Worm (Caenorhabditis elegans): ENCODE data around the gene srd-36.

Gene srd-36

DNA sequence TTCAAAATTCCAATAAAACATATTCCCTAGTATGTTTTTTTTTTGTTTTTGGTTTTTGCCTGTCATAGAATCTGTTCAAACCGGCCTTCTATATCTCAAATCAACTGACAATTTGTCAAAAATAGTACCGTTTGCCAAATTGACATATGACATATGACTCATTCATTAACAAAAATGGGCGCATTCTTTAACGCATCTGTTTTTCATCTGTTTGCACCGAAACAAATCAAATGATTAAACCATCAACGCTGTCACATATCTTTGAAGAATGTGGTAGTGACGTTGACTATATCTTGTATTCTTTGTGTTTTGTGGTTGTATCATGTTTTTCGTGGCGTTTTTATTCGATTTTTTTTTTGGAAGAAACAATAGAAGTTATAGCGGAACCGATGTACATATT, 20.5 kb upstream of the srd-36 start:
- TF ChIP-seq aly-1 (tag; optimal IDR thresholded peaks at IDR 0.05) (no peak), pes-1 (GFP tag; IDR thresholded peaks at IDR 0.05) (no peak), hmg-4 (GFP tag; optimal IDR thresholded peaks at IDR 0.05) (no peak), ceh-13 (GFP tag; optimal IDR thresholded peaks at IDR 0.05) (no peak), tra-4 (tag; optimal IDR thresholded peaks at IDR 0.05) (no peak), tbx-37 (GFP tag; conservative IDR thresholded peaks at IDR 0.05) (no peak), ceh-36 (tag; optimal IDR thresholded peaks at IDR 0.05) (no peak), hmbx-1 (tag; optimal IDR thresholded peaks at IDR 0.05) (no peak), tbx-11 (GFP tag; IDR thresholded peaks at IDR 0.05) (no peak)

DNA sequence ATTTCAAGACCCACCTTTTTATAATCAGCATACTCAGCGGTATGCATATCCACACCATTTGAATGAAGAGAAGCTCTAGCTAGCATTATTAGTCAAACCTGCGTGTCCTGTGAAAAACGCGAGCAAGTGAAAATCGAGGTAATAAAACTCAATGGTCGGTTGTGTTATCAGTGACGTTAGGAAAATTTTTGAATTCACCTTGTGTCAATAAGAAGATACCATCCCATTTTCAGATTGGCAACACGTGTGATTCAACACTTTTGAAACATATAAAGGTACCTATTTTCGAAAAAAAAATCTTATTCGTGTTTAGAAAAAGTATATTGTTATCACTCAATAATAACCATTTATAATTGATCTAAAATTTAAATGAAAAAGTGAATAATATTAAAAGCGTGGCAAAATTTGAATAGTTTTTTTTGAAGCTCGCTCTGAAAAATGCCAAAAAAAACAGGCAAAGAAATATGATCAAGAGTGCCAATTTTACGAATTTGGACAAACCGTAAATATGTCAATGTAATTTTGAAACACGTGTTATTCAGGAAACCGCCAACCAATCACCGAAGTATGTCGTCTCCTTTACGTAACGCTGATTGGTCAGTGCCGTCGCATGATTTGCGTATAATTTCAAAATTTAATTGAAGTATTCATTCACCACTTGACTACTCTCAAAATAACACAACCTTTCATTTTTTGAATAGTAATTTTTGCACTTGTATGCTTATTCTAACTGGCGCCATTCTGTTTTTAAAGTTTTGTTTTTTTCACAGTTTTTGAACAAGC, 17.3 kb upstream of the srd-36 start, which contains the start of gene F46G10.1:
F46G10.1 (minus strand) TSS at position 115 of the 783 bp plus-strand sequence.
- TF ChIP-seq ama-1 (optimal IDR thresholded peaks at IDR 0.05) (no peak), F13C5.2 (tag; optimal IDR thresholded peaks at IDR 0.05) (no peak), ceh-36 (tag; optimal IDR thresholded peaks at IDR 0.05) (no peak), ets-7 (tag; optimal IDR thresholded peaks at IDR 0.05) (no peak), hnd-1 (tag; optimal IDR thresholded peaks at IDR 0.05) (no peak), pes-1 (GFP tag; IDR thresholded peaks at IDR 0.05) (no peak), sea-1 (GFP tag; conservative IDR thresholded peaks at IDR 0.05) (no peak), B0310.2 (tag; optimal IDR thresholded peaks at IDR 0.05) (no peak), tbx-11 (GFP tag; IDR thresholded peaks at IDR 0.05) (no peak), ceh-13 (GFP tag; optimal IDR thresholded peaks at IDR 0.05) (no peak), tbx-37 (GFP tag; conservative IDR thresholded peaks at IDR 0.05) (no peak), hmg-4 (GFP tag; optimal IDR thresholded peaks at IDR 0.05) (no peak), aly-1 (tag; optimal IDR thresholded peaks at IDR 0.05) (no peak), flt-1 (GFP tag; IDR thresholded peaks at IDR 0.05) (no peak), scrt-1 (GFP tag; IDR thresholded peaks at IDR 0.05) (no peak), tra-4 (tag; optimal IDR thresholded peaks at IDR 0.05) (no peak), hmbx-1 (tag; optimal IDR thresholded peaks at IDR 0.05) (no peak)

DNA sequence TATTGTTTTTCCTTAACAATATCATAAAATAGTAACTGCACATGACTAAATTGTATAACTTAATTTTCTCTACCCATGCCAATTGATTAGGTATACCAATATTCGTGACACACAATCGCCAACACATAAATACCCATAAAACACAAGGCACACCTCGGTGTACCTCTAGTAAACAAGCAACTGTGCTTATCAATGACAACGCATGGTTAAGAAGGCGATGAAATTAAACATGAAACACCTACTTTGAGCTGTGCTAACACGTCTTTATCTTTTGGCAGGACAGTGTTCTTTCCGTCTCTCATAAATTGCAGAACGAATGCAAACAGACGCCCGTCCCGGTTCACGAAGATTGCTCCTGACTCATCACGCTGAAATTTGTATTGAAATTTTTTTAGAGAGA, 16.2 kb upstream of the srd-36 start:
- TF ChIP-seq flt-1 (GFP tag; IDR thresholded peaks at IDR 0.05) (no peak), aly-1 (tag; optimal IDR thresholded peaks at IDR 0.05) (no peak)

DNA sequence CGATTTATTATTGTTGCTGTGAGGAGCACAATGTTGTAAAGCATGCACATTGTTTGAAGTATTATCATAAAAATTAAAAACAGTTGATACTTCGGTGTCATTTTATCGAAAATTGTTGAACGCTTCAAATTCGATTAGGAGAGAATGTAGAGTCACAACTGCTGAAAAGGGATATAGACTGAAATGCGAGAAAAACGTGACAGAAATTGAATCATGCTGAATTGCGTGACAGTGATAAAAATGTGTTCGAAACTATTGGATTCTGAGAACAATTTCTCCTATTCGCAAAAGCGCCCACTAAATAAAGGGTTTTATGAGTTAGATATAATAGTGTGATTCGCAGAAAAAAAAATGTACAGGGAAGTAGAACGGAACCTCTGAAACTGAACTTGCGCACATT, 14.2 kb upstream of the srd-36 start, which contains the start of gene srxa-8:
srxa-8 (minus strand) TSS at position 101 of the 400 bp plus-strand sequence.
- TF ChIP-seq tra-4 (tag; optimal IDR thresholded peaks at IDR 0.05) (no peak), sea-1 (GFP tag; conservative IDR thresholded peaks at IDR 0.05) (no peak), tbx-37 (GFP tag; conservative IDR thresholded peaks at IDR 0.05) (no peak), ets-7 (tag; optimal IDR thresholded peaks at IDR 0.05) (no peak), B0310.2 (tag; optimal IDR thresholded peaks at IDR 0.05) (no peak), hmbx-1 (tag; optimal IDR thresholded peaks at IDR 0.05) (no peak), ama-1 (optimal IDR thresholded peaks at IDR 0.05) (no peak), F13C5.2 (tag; optimal IDR thresholded peaks at IDR 0.05) (no peak), aly-1 (tag; optimal IDR thresholded peaks at IDR 0.05) (no peak), tbx-11 (GFP tag; IDR thresholded peaks at IDR 0.05) (no peak), ceh-13 (GFP tag; optimal IDR thresholded peaks at IDR 0.05) (no peak), hmg-4 (GFP tag; optimal IDR thresholded peaks at IDR 0.05) (no peak), hnd-1 (tag; optimal IDR thresholded peaks at IDR 0.05) (no peak), flt-1 (GFP tag; IDR thresholded peaks at IDR 0.05) (no peak), scrt-1 (GFP tag; IDR thresholded peaks at IDR 0.05) (no peak), pes-1 (GFP tag; IDR thresholded peaks at IDR 0.05) (no peak), ceh-36 (tag; optimal IDR thresholded peaks at IDR 0.05) (no peak)

DNA sequence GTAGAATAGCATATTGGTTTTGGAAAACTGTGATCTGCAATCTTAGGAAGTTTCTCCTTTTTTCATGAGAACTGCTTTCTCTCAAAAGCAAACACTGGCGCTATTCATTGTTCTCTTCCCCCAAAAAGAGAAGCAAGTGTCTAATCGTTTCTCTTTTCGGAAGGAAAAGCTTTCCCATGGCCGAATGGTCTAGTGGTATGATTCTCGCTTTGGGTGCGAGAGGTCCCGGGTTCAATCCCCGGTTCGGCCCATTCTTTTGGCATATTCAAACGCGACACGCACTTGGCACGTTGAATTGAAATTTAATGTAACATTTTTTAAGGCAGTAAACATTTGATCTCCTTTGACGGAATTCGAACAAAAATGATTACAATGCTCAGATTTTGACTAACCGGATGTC, 13.3 kb upstream of the srd-36 start:
- 0 out of 2 replicates have a peak, but pooled peaks have one; percentile 21 for TF ChIP-seq pes-1 (GFP tag; IDR thresholded peaks at IDR 0.05)
- TF ChIP-seq tra-4 (tag; optimal IDR thresholded peaks at IDR 0.05) = no peak

DNA sequence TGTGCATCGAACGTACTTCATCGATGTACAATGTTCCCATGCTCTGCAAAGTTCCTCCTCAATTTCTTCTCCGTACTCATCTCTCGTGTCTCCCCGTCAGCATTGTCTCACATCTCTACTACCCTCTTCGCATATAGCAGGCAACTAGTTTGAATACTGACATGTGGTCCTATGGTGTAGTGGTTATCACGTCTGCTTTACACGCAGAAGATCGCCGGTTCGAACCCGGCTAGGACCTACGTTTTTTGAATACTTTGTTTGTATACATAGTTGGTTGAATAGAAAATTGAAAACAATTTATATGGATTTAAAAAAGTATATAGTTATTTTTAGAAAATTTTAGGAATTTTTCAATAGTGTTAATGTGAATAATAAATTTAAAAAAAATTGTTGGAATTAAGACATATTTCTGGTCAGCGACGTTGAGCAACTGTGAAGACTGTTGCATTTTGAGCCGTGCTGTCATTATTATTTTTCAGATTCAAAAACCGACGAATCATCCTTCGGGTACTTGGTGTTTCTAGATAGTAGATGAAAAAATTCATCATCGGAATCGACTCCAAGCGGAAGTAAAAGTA, 12.4 kb upstream of the srd-36 start:
- TF ChIP-seq flt-1 (GFP tag; IDR thresholded peaks at IDR 0.05) = peak; percentile 95
- peak; percentile 80 for TF ChIP-seq B0310.2 (tag; optimal IDR thresholded peaks at IDR 0.05)
- TF ChIP-seq tbx-37 (GFP tag; conservative IDR thresholded peaks at IDR 0.05) = peak; percentile 95
- TF ChIP-seq ets-7 (tag; optimal IDR thresholded peaks at IDR 0.05) = peak; percentile 73
- TF ChIP-seq sea-1 (GFP tag; conservative IDR thresholded peaks at IDR 0.05) = peak; percentile 93
- TF ChIP-seq hmbx-1 (tag; optimal IDR thresholded peaks at IDR 0.05) = peak; percentile 86
- peak; percentile 97 for TF ChIP-seq tbx-11 (GFP tag; IDR thresholded peaks at IDR 0.05)
- TF ChIP-seq hmg-4 (GFP tag; optimal IDR thresholded peaks at IDR 0.05) = no peak
- peak; percentile 92 for TF ChIP-seq ceh-13 (GFP tag; optimal IDR thresholded peaks at IDR 0.05)
- TF ChIP-seq hnd-1 (tag; optimal IDR thresholded peaks at IDR 0.05) = peak; percentile 89
- TF ChIP-seq ceh-36 (tag; optimal IDR thresholded peaks at IDR 0.05) = peak; percentile 94
- TF ChIP-seq pes-1 (GFP tag; IDR thresholded peaks at IDR 0.05) = peak; percentile 95
- peak; percentile 95 for TF ChIP-seq scrt-1 (GFP tag; IDR thresholded peaks at IDR 0.05)
- TF ChIP-seq F13C5.2 (tag; optimal IDR thresholded peaks at IDR 0.05) = peak; percentile 94
- TF ChIP-seq ama-1 (optimal IDR thresholded peaks at IDR 0.05) = no peak
- TF ChIP-seq tra-4 (tag; optimal IDR thresholded peaks at IDR 0.05) = peak; percentile 90
- TF ChIP-seq aly-1 (tag; optimal IDR thresholded peaks at IDR 0.05) = peak; percentile 85

DNA sequence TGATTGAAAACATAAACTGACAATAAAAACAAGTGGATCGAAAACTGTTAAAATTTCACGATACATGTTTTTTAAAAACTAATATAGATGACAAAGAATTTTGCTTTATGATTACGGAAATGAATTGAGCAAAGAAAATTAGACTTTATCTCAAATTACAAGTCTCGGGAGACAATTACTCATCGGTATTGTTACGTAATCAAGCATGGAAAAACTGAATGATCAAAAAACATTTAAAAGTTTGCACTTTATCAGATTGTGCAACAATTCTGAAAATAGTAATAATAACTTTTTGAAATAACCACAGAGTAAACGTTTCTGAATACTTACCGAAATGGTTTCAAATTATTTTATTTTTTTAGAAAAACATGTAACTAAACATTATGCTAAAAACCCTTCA, 11.2 kb upstream of the srd-36 start, which contains the start of gene srd-43:
srd-43 (minus strand) TSS at position 66 of the 400 bp plus-strand sequence.
- TF ChIP-seq flt-1 (GFP tag; IDR thresholded peaks at IDR 0.05) (no peak), pes-1 (GFP tag; IDR thresholded peaks at IDR 0.05) (no peak), tra-4 (tag; optimal IDR thresholded peaks at IDR 0.05) (no peak), B0310.2 (tag; optimal IDR thresholded peaks at IDR 0.05) (no peak), ceh-13 (GFP tag; optimal IDR thresholded peaks at IDR 0.05) (no peak), tbx-11 (GFP tag; IDR thresholded peaks at IDR 0.05) (no peak), tbx-37 (GFP tag; conservative IDR thresholded peaks at IDR 0.05) (no peak), hmg-4 (GFP tag; optimal IDR thresholded peaks at IDR 0.05) (no peak), sea-1 (GFP tag; conservative IDR thresholded peaks at IDR 0.05) (no peak), F13C5.2 (tag; optimal IDR thresholded peaks at IDR 0.05) (no peak), hnd-1 (tag; optimal IDR thresholded peaks at IDR 0.05) (no peak), hmbx-1 (tag; optimal IDR thresholded peaks at IDR 0.05) (no peak), aly-1 (tag; optimal IDR thresholded peaks at IDR 0.05) (no peak), ets-7 (tag; optimal IDR thresholded peaks at IDR 0.05) (no peak), ama-1 (optimal IDR thresholded peaks at IDR 0.05) (no peak), scrt-1 (GFP tag; IDR thresholded peaks at IDR 0.05) (no peak), ceh-36 (tag; optimal IDR thresholded peaks at IDR 0.05) (no peak)
